Fruit fly (Drosophila melanogaster): ENCODE data around the gene CG4884.

Gene CG4884

DNA sequence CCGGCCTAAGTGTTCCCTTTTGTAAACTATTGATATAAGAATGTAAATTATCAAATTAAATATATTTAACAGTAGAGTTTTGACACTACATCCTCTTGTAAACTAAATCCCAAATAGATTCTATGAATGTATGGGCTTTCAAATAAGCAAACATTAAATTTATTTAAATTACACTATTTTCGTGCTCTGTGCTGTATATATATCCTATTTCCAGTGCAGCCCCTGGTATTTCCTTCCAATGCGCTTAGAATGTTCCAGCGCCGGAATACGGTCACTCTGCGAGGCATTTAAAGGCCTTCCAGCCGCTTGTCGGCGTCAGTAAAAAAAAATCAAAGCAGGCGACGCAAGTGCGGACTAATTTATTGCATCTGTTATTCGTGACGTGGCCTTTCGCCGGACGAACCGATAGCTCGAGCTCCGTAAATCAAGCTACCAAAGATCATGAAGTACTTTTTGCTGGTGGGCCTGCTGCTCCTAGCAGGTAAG lies 10.6 kb downstream of the CG4884 start, which contains the start of gene Gp93 (continued):
- TF ChIP-seq Fer1 (GFP tag; optimal IDR thresholded peaks at IDR 0.05) (peak; percentile 39), HmgZ (tag; optimal IDR thresholded peaks at IDR 0.05) (peak; percentile 48), Nf-YC (tag; optimal IDR thresholded peaks at IDR 0.05) (no peak), Elba2 (GFP tag; optimal IDR thresholded peaks at IDR 0.05) (peak; percentile 6), C15 (GFP tag; IDR thresholded peaks at IDR 0.05) (no peak), Doc3 (GFP tag; IDR thresholded peaks at IDR 0.05; ENCODE audit: partially characterized antibody) (no peak), Rx (GFP tag; IDR thresholded peaks at IDR 0.05) (peak; percentile 38; the same call in 1 of the 2 replicates), otp (GFP tag; IDR thresholded peaks at IDR 0.05) (0 out of 3 replicates have a peak, but pooled peaks have one; percentile 28), Side (GFP tag; optimal IDR thresholded peaks at IDR 0.05) (no peak), CG14860 (GFP tag; IDR thresholded peaks at IDR 0.05; ENCODE audit: partially characterized antibody) (no peak), ERR (GFP tag; optimal IDR thresholded peaks at IDR 0.05) (peak; percentile 35), Tbp (GFP tag; optimal IDR thresholded peaks at IDR 0.05) (no peak), CG8478 (optimal IDR thresholded peaks at IDR 0.05) (no peak), Bgb (GFP tag; IDR thresholded peaks at IDR 0.05; ENCODE audit: partially characterized antibody) (0 out of 2 replicates have a peak, but pooled peaks have one; percentile 20), CG11247 (GFP tag; IDR thresholded peaks at IDR 0.05) (peak; percentile 64), CG7786 (GFP tag; optimal IDR thresholded peaks at IDR 0.05) (no peak), dpn (GFP tag; optimal IDR thresholded peaks at IDR 0.05) (peak; percentile 25 to 64), insv (GFP tag; optimal IDR thresholded peaks at IDR 0.05) (peak in 1 of 2 experiments; percentile 11), CG13123 (GFP tag; optimal IDR thresholded peaks at IDR 0.05) (peak; percentile 11), CG7839 (tag; optimal IDR thresholded peaks at IDR 0.05) (peak; percentile 76), CG14050 (GFP tag; IDR thresholded peaks at IDR 0.05) (0 out of 3 replicates have a peak, but pooled peaks have one; percentile 18), CG16815 (GFP tag; optimal IDR thresholded peaks at IDR 0.05) (peak; percentile 30), CG12769 (tag; optimal IDR thresholded peaks at IDR 0.05) (no peak), CG17612 (GFP tag; IDR thresholded peaks at IDR 0.05) (peak; percentile 48; the same call in 1 of the 2 replicates), MTF-1 (GFP tag; optimal IDR thresholded peaks at IDR 0.05; ENCODE audit: borderline replicate concordance) (peak; percentile 24), CG4617 (GFP tag; optimal IDR thresholded peaks at IDR 0.05; ENCODE audit: borderline replicate concordance) (peak; percentile 6), Jarid2 (GFP tag; optimal IDR thresholded peaks at IDR 0.05) (peak; percentile 72), CG17802 (tag; optimal IDR thresholded peaks at IDR 0.05) (no peak), CG10209 (GFP tag; optimal IDR thresholded peaks at IDR 0.05) (no peak), CG15479 (GFP tag; optimal IDR thresholded peaks at IDR 0.05) (no peak), emc (GFP tag; optimal IDR thresholded peaks at IDR 0.05) (no peak), D (optimal IDR thresholded peaks at IDR 0.05) (no peak), D (GFP tag; optimal IDR thresholded peaks at IDR 0.05) (no peak), ttk (GFP tag; IDR thresholded peaks at IDR 0.05) (peak; percentile 55; the same call in 1 of the 2 replicates), odd (GFP tag; optimal IDR thresholded peaks at IDR 0.05) (no peak), Hmr (GFP tag; optimal IDR thresholded peaks at IDR 0.05) (no peak), crp (GFP tag; optimal IDR thresholded peaks at IDR 0.05) (no peak), cad (GFP tag; optimal IDR thresholded peaks at IDR 0.05) (no peak), Fer3 (tag; optimal IDR thresholded peaks at IDR 0.05) (peak; percentile 58), lbe (GFP tag; optimal IDR thresholded peaks at IDR 0.05) (peak; percentile 30), CG3838 (GFP tag; optimal IDR thresholded peaks at IDR 0.05) (no peak), CG18599 (GFP tag; optimal IDR thresholded peaks at IDR 0.05) (peak; percentile 30), CG9609 (GFP tag; optimal IDR thresholded peaks at IDR 0.05) (no peak), CG2875 (GFP tag; optimal IDR thresholded peaks at IDR 0.05) (peak; percentile 18), Awh (GFP tag; IDR thresholded peaks at IDR 0.05) (0 out of 2 replicates have a peak, but pooled peaks have one; percentile 32), br (optimal IDR thresholded peaks at IDR 0.05) (no peak), CG10462 (GFP tag; optimal IDR thresholded peaks at IDR 0.05) (peak; percentile 53), ci (GFP tag; IDR thresholded peaks at IDR 0.05) (peak; percentile 76; the same call in 2 of the 3 replicates), MESR4 (GFP tag; optimal IDR thresholded peaks at IDR 0.05) (peak; percentile 87), CG43689 (GFP tag; IDR thresholded peaks at IDR 0.05) (no peak), bab2 (GFP tag; optimal IDR thresholded peaks at IDR 0.05) (peak; percentile 39)
